Worm (Caenorhabditis elegans) whole organism, L4 larva: Measurements from ENCODE around the gene str-205.
A peak's percentile ranks its signal among the peaks of the same experiment; 100 is the strongest.

Experiments
- F49E8.2 ChIP-seq: sonication (generic microtip); optimal IDR thresholded peaks from 2 replicates; lab custom pipeline; 2016; ENCODE audit warnings: missing compliant biosample characterization, mild to moderate bottlenecking, missing genetic modification characterization, borderline replicate concordance
- ama-1 ChIP-seq: fragments of 150-350 bp; optimal IDR thresholded peaks from 2 replicates; lab custom pipeline; 2014; ENCODE audit warnings: inconsistent platforms, mixed read lengths
- ceh-28 ChIP-seq: fragments of 150-350 bp; optimal IDR thresholded peaks from 2 replicates; lab custom pipeline; 2014; ENCODE audit warnings: missing biosample characterization, missing genetic modification reagents, missing genetic modification characterization
- dpl-1 ChIP-seq: fragments of 150-350 bp; optimal IDR thresholded peaks from 2 replicates; lab custom pipeline; 2014; ENCODE audit warnings: missing biosample characterization, missing genetic modification reagents, missing genetic modification characterization
- egl-27 ChIP-seq: sonication (generic microtip); optimal IDR thresholded peaks from 3 replicates; lab custom pipeline; 2017; ENCODE audit warnings: missing biosample characterization, missing genetic modification reagents, missing genetic modification characterization
- egl-43 ChIP-seq: fragments of 200-800 bp; sonication (Bioruptor generic); IDR thresholded peaks from 2 replicates; pipeline ENCODE4 v1.3.6; 2022; ENCODE audit warnings: missing genetic modification reagents, missing genetic modification characterization, missing compliant biosample characterization
- lin-13 ChIP-seq: fragments of 150-350 bp; optimal IDR thresholded peaks from 2 replicates; lab custom pipeline; 2014; ENCODE audit warnings: missing biosample characterization, missing genetic modification reagents, missing genetic modification characterization
- lin-15B ChIP-seq: fragments of 150-350 bp; sonication (generic microtip); optimal IDR thresholded peaks from 3 replicates; lab custom pipeline; 2014; ENCODE audit warnings: missing biosample characterization, missing genetic modification characterization
- lsy-2 ChIP-seq, 2 experiments: fragments of 150-350 bp in 1 of 2; sonication (generic microtip) in 1 of 2; optimal IDR thresholded peaks; 2 replicates each; lab custom pipeline; 2014 to 2017; ENCODE audit warnings: missing biosample characterization in 2 of 2, missing genetic modification characterization in 2 of 2
- mdl-1 ChIP-seq, 2 experiments: fragments of 150-350 bp in 1 of 2; sonication (generic microtip) in 1 of 2; optimal IDR thresholded peaks; 2 replicates each; lab custom pipeline; 2014 to 2017; ENCODE audit warnings: missing biosample characterization in 2 of 2, missing genetic modification characterization in 2 of 2
- mdt-29 ChIP-seq: fragments of 200-800 bp; sonication (Bioruptor generic); IDR thresholded peaks from 2 replicates; pipeline ENCODE4 v1.3.6; 2022; ENCODE audit warnings: missing genetic modification reagents, missing genetic modification characterization, missing compliant biosample characterization
- nhr-6 ChIP-seq: fragments of 150-350 bp; optimal IDR thresholded peaks from 2 replicates; lab custom pipeline; 2014; ENCODE audit warnings: missing biosample characterization, missing genetic modification characterization
- nhr-77 ChIP-seq: fragments of 150-350 bp; optimal IDR thresholded peaks from 2 replicates; lab custom pipeline; 2014; ENCODE audit warnings: missing biosample characterization, missing genetic modification characterization
- snpc-1.2 ChIP-seq: fragments of 200-800 bp; sonication (Bioruptor generic); IDR thresholded peaks from 2 replicates; pipeline ENCODE4 v1.3.6; 2022; ENCODE audit warnings: missing genetic modification reagents, missing genetic modification characterization, missing compliant biosample characterization

DNA sequence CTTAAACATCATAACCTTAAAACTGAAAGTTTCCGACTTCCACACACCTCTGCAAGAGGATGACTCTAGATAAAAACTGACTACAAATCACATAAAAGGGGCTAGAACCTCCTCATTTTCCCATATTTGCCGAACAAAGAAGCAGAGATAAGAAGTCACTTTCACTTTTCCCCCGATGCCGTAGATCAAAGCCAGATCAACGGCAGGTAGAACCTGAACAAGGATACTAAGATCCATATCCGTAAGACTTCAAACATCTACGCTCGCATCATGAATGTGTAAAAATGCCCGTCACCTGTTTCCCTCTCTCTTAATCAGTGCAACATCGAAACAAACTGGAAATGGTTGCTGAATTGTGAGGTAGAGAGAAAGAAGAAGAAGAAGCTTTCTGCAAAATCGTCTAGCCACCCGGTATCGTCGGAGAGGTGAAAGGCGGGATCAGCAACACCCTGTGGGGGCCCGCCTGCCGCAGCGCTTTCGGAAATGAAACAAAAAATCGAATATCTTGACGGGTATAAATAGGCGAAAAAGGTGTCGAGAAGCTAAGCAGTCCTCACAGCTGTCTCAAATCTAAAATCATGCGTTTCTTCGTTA, 11.0 kb downstream of the str-205 start, which contains the start of gene C02E7.6:
- TF ChIP-seq F49E8.2 (tag; lab: Kevin White, UChicago) (no peak), dpl-1 (GFP tag; lab: Kevin White, UChicago) (no peak), nhr-77 (tag; lab: Kevin White, UChicago) (no peak), lin-15B (tag; lab: Kevin White, UChicago) (no peak), ceh-28 (tag; lab: Kevin White, UChicago) (no peak), nhr-6 (no peak), mdl-1 (tag; optimal IDR thresholded peaks at IDR 0.05; lab: Kevin White, UChicago) (peak in 1 of 2 experiments; percentile 6), egl-27 (tag; lab: Kevin White, UChicago) (no peak), mdt-29 (GFP tag; lab: Robert Waterston, UW) (no peak), lsy-2 (tag; optimal IDR thresholded peaks at IDR 0.05; lab: Kevin White, UChicago) (no peak), snpc-1.2 (GFP tag; lab: Robert Waterston, UW) (no peak), lin-13 (GFP tag; lab: Kevin White, UChicago) (no peak), ama-1 (lab: Kevin White, UChicago) (no peak), egl-43 (GFP tag; lab: Robert Waterston, UW) (no peak)
